Worm (Caenorhabditis elegans) whole organism, late embryonic: ENCODE results near the gene ced-8.

Experiments
- F13H6.1 ChIP-seq: sonication (generic microtip); optimal IDR thresholded peaks from 2 replicates; lab custom pipeline; 2016; ENCODE audit warnings: missing genetic modification characterization, missing compliant biosample characterization
- ama-1 ChIP-seq: fragments of 150-350 bp; optimal IDR thresholded peaks from 2 replicates; lab custom pipeline; 2014
- ceh-14 ChIP-seq: sonication (generic microtip); optimal IDR thresholded peaks from 2 replicates; lab custom pipeline; 2016; ENCODE audit warnings: missing genotype, missing genetic modification characterization, missing compliant biosample characterization
- ceh-19 ChIP-seq: fragments of 200-800 bp; sonication (Bioruptor generic); optimal IDR thresholded peaks from 2 replicates; lab custom pipeline; 2018; ENCODE audit warnings: mild to moderate bottlenecking, missing genetic modification characterization, missing compliant biosample characterization
- ceh-24 ChIP-seq: sonication (generic microtip); optimal IDR thresholded peaks from 2 replicates; lab custom pipeline; 2016; ENCODE audit warnings: mild to moderate bottlenecking, missing genetic modification characterization, missing compliant biosample characterization
- ceh-30 ChIP-seq: fragments of 150-350 bp; optimal IDR thresholded peaks from 2 replicates; lab custom pipeline; 2014; ENCODE audit warnings: missing biosample characterization, missing genetic modification characterization
- ceh-48 ChIP-seq: sonication (generic microtip); optimal IDR thresholded peaks from 2 replicates; lab custom pipeline; 2016; ENCODE audit warnings: missing genetic modification characterization, inconsistent platforms, missing compliant biosample characterization
- ceh-6 ChIP-seq: fragments of 200-800 bp; sonication (Bioruptor generic); optimal IDR thresholded peaks from 2 replicates; lab custom pipeline; 2018; ENCODE audit warnings: mild to moderate bottlenecking, missing genetic modification characterization, missing compliant biosample characterization
- dve-1 ChIP-seq: sonication (generic microtip); optimal IDR thresholded peaks from 2 replicates; lab custom pipeline; 2017; ENCODE audit warnings: antibody characterized with exemption, mild to moderate bottlenecking, missing genetic modification characterization, missing compliant biosample characterization
- elt-2 ChIP-seq: sonication (generic microtip); optimal IDR thresholded peaks from 2 replicates; lab custom pipeline; 2016; ENCODE audit warnings: missing genetic modification reagents, missing genetic modification characterization, missing compliant biosample characterization
- elt-4 ChIP-seq: sonication (generic microtip); optimal IDR thresholded peaks from 2 replicates; lab custom pipeline; 2016; ENCODE audit warnings: missing genetic modification characterization, missing compliant biosample characterization
- ets-4 ChIP-seq: sonication (generic microtip); optimal IDR thresholded peaks from 2 replicates; lab custom pipeline; 2016; ENCODE audit warnings: missing genetic modification characterization, missing compliant biosample characterization
- fax-1 ChIP-seq: sonication (generic microtip); optimal IDR thresholded peaks from 2 replicates; lab custom pipeline; 2016; ENCODE audit warnings: missing genotype, missing genetic modification characterization, missing compliant biosample characterization
- fkh-10 ChIP-seq: fragments of 150-350 bp; optimal IDR thresholded peaks from 2 replicates; lab custom pipeline; 2014; ENCODE audit warnings: missing biosample characterization, missing genetic modification reagents, missing genetic modification characterization
- gmeb-2 ChIP-seq: sonication (generic microtip); optimal IDR thresholded peaks from 2 replicates; lab custom pipeline; 2016; ENCODE audit warnings: missing genetic modification characterization, inconsistent platforms, missing compliant biosample characterization
- lim-6 ChIP-seq: sonication (generic microtip); optimal IDR thresholded peaks from 2 replicates; lab custom pipeline; 2016; ENCODE audit warnings: missing genetic modification characterization, missing compliant biosample characterization
- lin-11 ChIP-seq: fragments of 200-800 bp; sonication (Bioruptor generic); optimal IDR thresholded peaks from 2 replicates; lab custom pipeline; 2018; ENCODE audit warnings: mild to moderate bottlenecking, missing genetic modification characterization, missing compliant biosample characterization
- mec-3 ChIP-seq: sonication (generic microtip); optimal IDR thresholded peaks from 2 replicates; lab custom pipeline; 2016; ENCODE audit warnings: borderline replicate concordance, missing genetic modification characterization, missing compliant biosample characterization
- nhr-232 ChIP-seq: sonication (generic microtip); optimal IDR thresholded peaks from 2 replicates; lab custom pipeline; 2016; ENCODE audit warnings: missing genetic modification characterization, missing compliant biosample characterization
- odd-2 ChIP-seq: sonication (generic microtip); optimal IDR thresholded peaks from 2 replicates; lab custom pipeline; 2017; ENCODE audit warnings: antibody characterized with exemption, mild to moderate bottlenecking, missing genetic modification characterization, missing compliant biosample characterization
- pax-1 ChIP-seq: fragments of 150-350 bp; optimal IDR thresholded peaks from 2 replicates; lab custom pipeline; 2014; ENCODE audit warnings: missing biosample characterization, missing genetic modification characterization
- pha-2 ChIP-seq: sonication (generic microtip); optimal IDR thresholded peaks from 2 replicates; lab custom pipeline; 2017; ENCODE audit warnings: mild to moderate bottlenecking, missing genetic modification characterization, missing compliant biosample characterization
- ref-2 ChIP-seq: sonication (generic microtip); optimal IDR thresholded peaks from 2 replicates; lab custom pipeline; 2016; ENCODE audit warnings: missing genetic modification characterization, missing compliant biosample characterization
- sox-4 ChIP-seq: sonication (generic microtip); optimal IDR thresholded peaks from 2 replicates; lab custom pipeline; 2017; ENCODE audit warnings: mild to moderate bottlenecking, missing genetic modification characterization, inconsistent platforms, missing compliant biosample characterization
- syd-9 ChIP-seq: sonication (generic microtip); optimal IDR thresholded peaks from 2 replicates; lab custom pipeline; 2016; ENCODE audit warnings: mild to moderate bottlenecking, missing genetic modification characterization, moderate library complexity, missing compliant biosample characterization
- tbx-2 ChIP-seq: sonication (generic microtip); optimal IDR thresholded peaks from 2 replicates; lab custom pipeline; 2016; ENCODE audit warnings: missing genetic modification characterization, missing compliant biosample characterization
- ttx-3 ChIP-seq: sonication (generic microtip); optimal IDR thresholded peaks from 2 replicates; lab custom pipeline; 2016; ENCODE audit warnings: missing genetic modification reagents, missing genetic modification characterization, missing compliant biosample characterization
- unc-3 ChIP-seq, 2 experiments: fragments of 200-800 bp in 1 of 2; sonication (Bioruptor generic) in 1 of 2; sonication (generic microtip) in 1 of 2; conservative IDR thresholded peaks in 1 of 2; optimal IDR thresholded peaks in 1 of 2; 2 replicates each; pipeline versions ENCODE4 v1.3.6 to Lab custom; 2016 to 2022; ENCODE audit warnings: missing compliant biosample characterization in 2 of 2, missing genetic modification characterization in 2 of 2, missing genetic modification reagents in 1 of 2
- unc-42 ChIP-seq: sonication (generic microtip); optimal IDR thresholded peaks from 2 replicates; lab custom pipeline; 2016; ENCODE audit warnings: missing genotype, missing genetic modification characterization, missing compliant biosample characterization
- unc-86 ChIP-seq: sonication (generic microtip); optimal IDR thresholded peaks from 2 replicates; lab custom pipeline; 2016; ENCODE audit warnings: missing genetic modification characterization, missing compliant biosample characterization
- zip-5 ChIP-seq: sonication (generic microtip); optimal IDR thresholded peaks from 2 replicates; lab custom pipeline; 2016; ENCODE audit warnings: missing genetic modification characterization, missing compliant biosample characterization

Gene ced-8

ce11 chrX:8457314-8457713 lies 40.6 kb upstream of the ced-8 start, which contains the start of gene F16F9.3:
TSS of gene F16F9.3 (plus strand) at chrX:8457614.
- TF ChIP-seq fax-1 (tag; lab: Kevin White, UChicago) (no peak), ets-4 (tag; lab: Kevin White, UChicago) (no peak), ceh-24 (tag; lab: Kevin White, UChicago) (no peak), ceh-6 (GFP tag; lab: Kevin White, UChicago) (no peak), F13H6.1 (tag; lab: Kevin White, UChicago) (no peak), ref-2 (no peak), ceh-19 (GFP tag; lab: Kevin White, UChicago) (no peak)

ce11 chrX:8455590-8456166 lies 39.0 kb upstream of the ced-8 start, which contains the start of gene dpy-6:
TSS of gene dpy-6 (minus strand) at chrX:8455640.
- TF ChIP-seq syd-9 (tag; lab: Kevin White, UChicago) = no peak
- TF ChIP-seq lim-6 (tag; lab: Kevin White, UChicago) = no peak
- no peak for TF ChIP-seq zip-5 (tag; lab: Kevin White, UChicago)
- TF ChIP-seq fkh-10 = no peak

- TF ChIP-seq tbx-2 (tag; lab: Kevin White, UChicago) (no peak), ceh-24 (tag; lab: Kevin White, UChicago) (no peak), pha-2 (tag; lab: Kevin White, UChicago) (no peak), mec-3 (tag; lab: Kevin White, UChicago) (no peak), elt-4 (no peak), ceh-48 (tag; lab: Kevin White, UChicago) (no peak), syd-9 (tag; lab: Kevin White, UChicago) (no peak), odd-2 (no peak), ttx-3 (no peak), gmeb-2 (tag; lab: Kevin White, UChicago) (no peak), ceh-30 (tag; lab: Kevin White, UChicago) (no peak), lin-11 (tag; lab: Kevin White, UChicago) (no peak), unc-86 (tag; lab: Kevin White, UChicago) (no peak), ceh-14 (no peak), ets-4 (tag; lab: Kevin White, UChicago) (no peak), nhr-232 (no peak), ceh-6 (GFP tag; lab: Kevin White, UChicago) (no peak)
Measured at ce11 chrX:8446108-8446507, 29.4 kb upstream of the ced-8 start, which contains the start of gene F16F9.1. TSS of gene F16F9.1 (plus strand) at chrX:8446408.

- peak; percentile 72 for TF ChIP-seq unc-42
- TF ChIP-seq pax-1 = no peak
Measured at ce11 chrX:8444922-8445321, 28.2 kb upstream of the ced-8 start.

ce11 chrX:8440001-8440735 lies 23.4 kb upstream of the ced-8 start:
- TF ChIP-seq pha-2 (tag; lab: Kevin White, UChicago) (no peak), ama-1 (lab: Kevin White, UChicago) (no peak), sox-4 (tag; lab: Kevin White, UChicago) (no peak), elt-2 (tag; lab: Kevin White, UChicago) (peak; percentile 38), unc-3 (GFP tag; conservative IDR thresholded peaks at IDR 0.05; lab: Robert Waterston, UW) (no peak), unc-3 (tag; optimal IDR thresholded peaks at IDR 0.05; lab: Kevin White, UChicago) (no peak), unc-86 (tag; lab: Kevin White, UChicago) (no peak), dve-1 (tag; lab: Kevin White, UChicago) (no peak)
